Worm (Caenorhabditis elegans): Measurements from ENCODE around the gene T08H10.3.
A peak's percentile ranks its signal among the peaks of the same experiment; 100 is the strongest.

The T08H10.3 gene

ce11 chrV:4505408-4506270, 34.5 kb downstream of the T08H10.3 start:
- TF ChIP-seq ceh-16 (tag; optimal IDR thresholded peaks at IDR 0.05) = peak; percentile 83
- TF ChIP-seq peb-1 (tag; optimal IDR thresholded peaks at IDR 0.05) = no peak
- TF ChIP-seq lin-39 (tag; optimal IDR thresholded peaks at IDR 0.05) = no peak
- TF ChIP-seq nhr-25 (tag; optimal IDR thresholded peaks at IDR 0.05) = peak; percentile 24
- no peak for TF ChIP-seq nhr-237 (tag; optimal IDR thresholded peaks at IDR 0.05)
- peak; percentile 30 for TF ChIP-seq unc-55 (GFP tag; optimal IDR thresholded peaks at IDR 0.05)
- no peak for TF ChIP-seq nhr-12 (tag; optimal IDR thresholded peaks at IDR 0.05)
- TF ChIP-seq dmd-4 (tag; optimal IDR thresholded peaks at IDR 0.05) = no peak
- no peak for TF ChIP-seq ZK546.5 (tag; optimal IDR thresholded peaks at IDR 0.05)
- TF ChIP-seq blmp-1 (tag; optimal IDR thresholded peaks at IDR 0.05; ENCODE audit: insufficient read depth) = peak; percentile 57
- no peak for TF ChIP-seq nhr-10 (tag; optimal IDR thresholded peaks at IDR 0.05)
- no peak for TF ChIP-seq lin-13 (GFP tag; optimal IDR thresholded peaks at IDR 0.05)
- TF ChIP-seq nhr-11 (tag; optimal IDR thresholded peaks at IDR 0.05) = no peak
- no peak for TF ChIP-seq nhr-77 (tag; optimal IDR thresholded peaks at IDR 0.05)
- TF ChIP-seq ceh-82 (tag; optimal IDR thresholded peaks at IDR 0.05) = no peak

ce11 chrV:4506681-4507080, 35.5 kb downstream of the T08H10.3 start:
- TF ChIP-seq lin-39 (tag; optimal IDR thresholded peaks at IDR 0.05) (no peak), egl-27 (tag; optimal IDR thresholded peaks at IDR 0.05) (no peak), unc-39 (tag; optimal IDR thresholded peaks at IDR 0.05) (no peak), unc-62 (GFP tag; optimal IDR thresholded peaks at IDR 0.05) (peak; percentile 5), nhr-21 (tag; optimal IDR thresholded peaks at IDR 0.05) (peak; percentile 14), elt-3 (tag; optimal IDR thresholded peaks at IDR 0.05) (no peak), nhr-25 (tag; optimal IDR thresholded peaks at IDR 0.05) (peak; percentile 14), mbf-1 (tag; optimal IDR thresholded peaks at IDR 0.05) (no peak), ceh-16 (tag; optimal IDR thresholded peaks at IDR 0.05) (peak; percentile 24)

- TF ChIP-seq unc-62 (GFP tag; optimal IDR thresholded peaks at IDR 0.05) (peak; percentile 49), sma-3 (GFP tag; optimal IDR thresholded peaks at IDR 0.05) (no peak), mab-5 (tag; optimal IDR thresholded peaks at IDR 0.05) (peak; percentile 18)
These were observed 36.0 kb downstream of the T08H10.3 start for ce11 chrV:4507129-4507528.

ce11 chrV:4507836-4508462, 36.8 kb downstream of the T08H10.3 start:
- TF ChIP-seq unc-62 (GFP tag; optimal IDR thresholded peaks at IDR 0.05) (peak; percentile 98), lin-13 (GFP tag; optimal IDR thresholded peaks at IDR 0.05) (peak; percentile 38), mab-5 (tag; optimal IDR thresholded peaks at IDR 0.05) (peak; percentile 86), sma-3 (GFP tag; optimal IDR thresholded peaks at IDR 0.05) (peak; percentile 75), unc-55 (GFP tag; optimal IDR thresholded peaks at IDR 0.05) (peak; percentile 84), ztf-11 (tag; optimal IDR thresholded peaks at IDR 0.05) (no peak), R02D3.7 (tag; optimal IDR thresholded peaks at IDR 0.05) (no peak), unc-39 (tag; optimal IDR thresholded peaks at IDR 0.05) (no peak), C34F6.9 (tag; optimal IDR thresholded peaks at IDR 0.05) (peak; percentile 69), egl-27 (tag; optimal IDR thresholded peaks at IDR 0.05) (peak; percentile 60), alr-1 (tag; optimal IDR thresholded peaks at IDR 0.05) (no peak), ama-1 (optimal IDR thresholded peaks at IDR 0.05) (peak; percentile 44), nhr-21 (tag; optimal IDR thresholded peaks at IDR 0.05) (peak; percentile 76), ceh-16 (tag; optimal IDR thresholded peaks at IDR 0.05) (peak; percentile 84), lsy-2 (tag; optimal IDR thresholded peaks at IDR 0.05) (peak; percentile 82 to 96), Y55F3AM.14 (GFP tag; optimal IDR thresholded peaks at IDR 0.05) (peak; percentile 88), ztf-4 (tag; optimal IDR thresholded peaks at IDR 0.05) (peak; percentile 79), nhr-23 (tag; optimal IDR thresholded peaks at IDR 0.05) (no peak), crh-2 (tag; optimal IDR thresholded peaks at IDR 0.05) (peak; percentile 72), mdl-1 (tag; optimal IDR thresholded peaks at IDR 0.05) (peak in 1 of 2 experiments; percentile 4), F13H6.1 (tag; optimal IDR thresholded peaks at IDR 0.05) (peak; percentile 90), nhr-6 (tag; optimal IDR thresholded peaks at IDR 0.05) (peak; percentile 21), nhr-25 (tag; optimal IDR thresholded peaks at IDR 0.05) (peak; percentile 65), zag-1 (tag; optimal IDR thresholded peaks at IDR 0.05) (peak; percentile 43), fos-1 (tag; optimal IDR thresholded peaks at IDR 0.05) (peak; percentile 43), blmp-1 (tag; optimal IDR thresholded peaks at IDR 0.05; ENCODE audit: insufficient read depth) (no peak), peb-1 (tag; optimal IDR thresholded peaks at IDR 0.05) (no peak), nhr-129 (tag; optimal IDR thresholded peaks at IDR 0.05) (peak; percentile 85), sem-4 (tag; optimal IDR thresholded peaks at IDR 0.05) (peak; percentile 73), sma-9 (GFP tag; optimal IDR thresholded peaks at IDR 0.05) (peak; percentile 47), sma-9 (tag; optimal IDR thresholded peaks at IDR 0.05) (no peak), lin-39 (tag; optimal IDR thresholded peaks at IDR 0.05) (peak; percentile 82), snpc-4 (tag; optimal IDR thresholded peaks at IDR 0.05) (no peak), mbf-1 (tag; optimal IDR thresholded peaks at IDR 0.05) (no peak)
